Worm (Caenorhabditis elegans) whole organism, L4/young adult: ENCODE measurements around the gene egrh-2.

ENCODE experiments used
- W03F9.2 ChIP-seq: fragments of 150-350 bp; optimal IDR thresholded peaks from 2 replicates; lab custom pipeline; 2014; ENCODE audit warnings: missing biosample characterization, missing genetic modification characterization
- him-1 ChIP-seq: sonication (generic microtip); optimal IDR thresholded peaks from 2 replicates; lab custom pipeline; 2016; ENCODE audit warnings: missing genotype, missing genetic modification reagents, missing genetic modification characterization, missing compliant biosample characterization

- no peak for TF ChIP-seq W03F9.2 (tag; lab: Kevin White, UChicago)
- no peak for TF ChIP-seq him-1 (tag; lab: Kevin White, UChicago)
These were observed 37.1 kb downstream of the egrh-2 start for ce11 chrIV:953136-953535.
